Worm (Caenorhabditis elegans): ENCODE results near the gene nhr-120.

DNA sequence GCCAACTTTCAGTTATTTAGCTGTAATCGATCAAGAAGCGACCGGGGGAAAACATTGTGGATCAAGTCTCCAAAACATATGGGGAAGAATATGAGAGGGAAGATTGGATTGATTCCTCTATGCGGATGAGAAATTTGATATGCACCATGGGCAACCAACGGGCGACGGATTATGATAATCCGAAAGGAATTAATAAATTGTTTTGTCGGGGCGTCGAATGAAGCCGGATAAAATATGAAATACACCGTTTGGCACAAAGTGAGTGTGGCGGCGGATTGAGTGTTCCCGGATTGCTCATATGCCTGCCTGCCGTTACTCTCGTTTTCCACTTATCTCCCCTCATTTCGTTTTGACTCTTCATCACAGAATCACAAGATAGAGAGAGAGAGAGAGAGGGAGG is 31.2 kb downstream of the nhr-120 start:
- TF ChIP-seq cog-1 (tag; optimal IDR thresholded peaks at IDR 0.05) = no peak
- TF ChIP-seq flt-1 (GFP tag; IDR thresholded peaks at IDR 0.05) = no peak
- no peak for TF ChIP-seq klf-2 (GFP tag; conservative IDR thresholded peaks at IDR 0.05)
- no peak for TF ChIP-seq ztf-23 (GFP tag; IDR thresholded peaks at IDR 0.05)
- TF ChIP-seq ztf-29 (GFP tag; IDR thresholded peaks at IDR 0.05) = no peak
- TF ChIP-seq med-1 (GFP tag; optimal IDR thresholded peaks at IDR 0.05; ENCODE audit: insufficient read depth) = no peak
- TF ChIP-seq ref-1 (GFP tag; conservative IDR thresholded peaks at IDR 0.05) = no peak
